Fruit fly (Drosophila melanogaster) whole organism, prepupa: ENCODE data around the gene CG4408.

Experiments used
- CG10631 ChIP-seq: fragments of 200-800 bp; sonication (Bioruptor generic); optimal IDR thresholded peaks from 2 replicates; lab custom pipeline; 2016; ENCODE audit warnings: missing biosample characterization, missing genetic modification characterization
- CG10669 ChIP-seq: fragments of 200-800 bp; sonication (Bioruptor generic); optimal IDR thresholded peaks from 3 replicates; lab custom pipeline; 2018; ENCODE audit warnings: missing biosample characterization, mild to moderate bottlenecking, missing genetic modification characterization, moderate library complexity
- CG11762 ChIP-seq: fragments of 200-800 bp; sonication (Bioruptor generic); optimal IDR thresholded peaks from 3 replicates; lab custom pipeline; 2016; ENCODE audit warnings: missing biosample characterization, missing genetic modification characterization; ENCODE audit not compliant: insufficient read depth
- CG11902 ChIP-seq: fragments of 200-800 bp; sonication (Bioruptor generic); optimal IDR thresholded peaks from 3 replicates; lab custom pipeline; 2016; ENCODE audit warnings: missing biosample characterization, missing genetic modification characterization
- CG15336 ChIP-seq: fragments of 200-800 bp; sonication (Bioruptor generic); IDR thresholded peaks from 2 replicates; pipeline ENCODE4 v1.3.6; 2022; ENCODE audit warnings: missing biosample characterization, missing genetic modification characterization
- CG1621 ChIP-seq: fragments of 200-800 bp; sonication (Bioruptor generic); optimal IDR thresholded peaks from 3 replicates; lab custom pipeline; 2018; ENCODE audit warnings: missing biosample characterization, mild to moderate bottlenecking, missing genetic modification characterization
- CG16779 ChIP-seq: fragments of 200-800 bp; sonication (Bioruptor generic); optimal IDR thresholded peaks from 3 replicates; lab custom pipeline; 2017; ENCODE audit warnings: missing biosample characterization, mild to moderate bottlenecking, missing genetic modification characterization
- CG3032 ChIP-seq: fragments of 200-800 bp; optimal IDR thresholded peaks from 2 replicates; lab custom pipeline; 2019; ENCODE audit warnings: missing biosample characterization, mild to moderate bottlenecking, missing genetic modification characterization, moderate library complexity
- CG32006 ChIP-seq: fragments of 200-800 bp; sonication (Bioruptor generic); optimal IDR thresholded peaks from 3 replicates; lab custom pipeline; 2017; ENCODE audit warnings: missing biosample characterization, mild to moderate bottlenecking, missing genetic modification characterization
- CG34406 ChIP-seq: fragments of 200-800 bp; sonication (Bioruptor generic); optimal IDR thresholded peaks from 3 replicates; lab custom pipeline; 2016; ENCODE audit warnings: missing biosample characterization, missing genetic modification characterization
- CG3919 ChIP-seq: fragments of 200-800 bp; sonication (Bioruptor generic); optimal IDR thresholded peaks from 3 replicates; lab custom pipeline; 2016; ENCODE audit warnings: missing biosample characterization, missing genetic modification characterization
- CG4318 ChIP-seq: fragments of 200-800 bp; sonication (Bioruptor generic); optimal IDR thresholded peaks from 3 replicates; lab custom pipeline; 2017; ENCODE audit warnings: missing biosample characterization, mild to moderate bottlenecking, missing genetic modification characterization
- CG6163 ChIP-seq: fragments of 200-800 bp; sonication (Bioruptor generic); IDR thresholded peaks from 3 replicates; pipeline ENCODE4 v1.3.6; 2022; ENCODE audit warnings: missing biosample characterization, missing genetic modification characterization
- CG6276 ChIP-seq: fragments of 200-800 bp; sonication (Bioruptor generic); optimal IDR thresholded peaks from 2 replicates; lab custom pipeline; 2017; ENCODE audit warnings: missing biosample characterization, mild to moderate bottlenecking, missing genetic modification characterization
- CG6792 ChIP-seq: fragments of 200-800 bp; sonication (Bioruptor generic); optimal IDR thresholded peaks from 3 replicates; lab custom pipeline; 2016; ENCODE audit warnings: missing biosample characterization, missing genetic modification characterization
- CG6808 ChIP-seq: fragments of 200-800 bp; sonication (Bioruptor generic); optimal IDR thresholded peaks from 3 replicates; lab custom pipeline; 2017; ENCODE audit warnings: missing biosample characterization, missing genetic modification characterization, mild to moderate bottlenecking, moderate library complexity, missing genetic modification reagents
- CG6854 ChIP-seq: fragments of 200-800 bp; sonication (Bioruptor generic); optimal IDR thresholded peaks from 2 replicates; lab custom pipeline; 2017; ENCODE audit warnings: missing biosample characterization, mild to moderate bottlenecking, missing genetic modification characterization
- CG7368 ChIP-seq: fragments of 200-800 bp; sonication (Bioruptor generic); optimal IDR thresholded peaks from 3 replicates; lab custom pipeline; 2016; ENCODE audit warnings: missing biosample characterization, missing genetic modification characterization
- CG8119 ChIP-seq: fragments of 200-800 bp; sonication (Bioruptor generic); IDR thresholded peaks from 3 replicates; pipeline ENCODE4 v1.3.6; 2022; ENCODE audit warnings: missing biosample characterization, missing genetic modification characterization
- CG8319 ChIP-seq: fragments of 200-800 bp; sonication (Bioruptor generic); optimal IDR thresholded peaks from 3 replicates; lab custom pipeline; 2016; ENCODE audit warnings: missing biosample characterization, missing genetic modification characterization
- Eip75B ChIP-seq: fragments of 200-800 bp; sonication (Bioruptor generic); optimal IDR thresholded peaks from 3 replicates; lab custom pipeline; 2016; ENCODE audit warnings: missing biosample characterization, missing genetic modification characterization
- Eip78C ChIP-seq: fragments of 200-800 bp; sonication (Bioruptor generic); peaks from one replicate; lab custom pipeline; 2016; ENCODE audit warnings: missing biosample characterization, missing genetic modification characterization
- Eip93F ChIP-seq: fragments of 200-800 bp; sonication (Bioruptor generic); optimal IDR thresholded peaks from 2 replicates; lab custom pipeline; 2016; ENCODE audit warnings: missing biosample characterization, mild to moderate bottlenecking, missing genetic modification characterization
- Ets21C ChIP-seq: fragments of 200-800 bp; sonication (Bioruptor generic); optimal IDR thresholded peaks from 3 replicates; lab custom pipeline; 2016; ENCODE audit warnings: missing biosample characterization, missing genetic modification characterization
- Ets96B ChIP-seq: fragments of 200-800 bp; optimal IDR thresholded peaks from 2 replicates; lab custom pipeline; 2019; ENCODE audit warnings: missing biosample characterization, mild to moderate bottlenecking, missing genetic modification characterization, moderate library complexity
- Gug ChIP-seq: fragments of 200-800 bp; sonication (Bioruptor generic); IDR thresholded peaks from 2 replicates; pipeline ENCODE4 v1.3.6; 2022; ENCODE audit warnings: missing biosample characterization, missing genetic modification characterization
- Hr38 ChIP-seq: sonication (Bioruptor generic); optimal IDR thresholded peaks from 2 replicates; lab custom pipeline; 2016; ENCODE audit warnings: missing biosample characterization, missing genetic modification characterization
- Hr39 ChIP-seq: fragments of 200-800 bp; sonication (Bioruptor generic); optimal IDR thresholded peaks from 2 replicates; lab custom pipeline; 2016; ENCODE audit warnings: missing biosample characterization, missing genetic modification characterization
- Hr4 ChIP-seq: fragments of 200-800 bp; sonication (Bioruptor generic); optimal IDR thresholded peaks from 3 replicates; lab custom pipeline; 2016; ENCODE audit warnings: missing biosample characterization, missing genetic modification characterization
- Lpt ChIP-seq: fragments of 200-800 bp; sonication (Bioruptor generic); optimal IDR thresholded peaks from 3 replicates; lab custom pipeline; 2016; ENCODE audit warnings: missing biosample characterization, missing genetic modification characterization
- Met ChIP-seq: fragments of 200-800 bp; sonication (Bioruptor generic); optimal IDR thresholded peaks from 3 replicates; lab custom pipeline; 2016; ENCODE audit warnings: missing biosample characterization, missing genetic modification characterization
- OdsH ChIP-seq: fragments of 200-800 bp; sonication (Bioruptor generic); optimal IDR thresholded peaks from 3 replicates; lab custom pipeline; 2016; ENCODE audit warnings: missing biosample characterization, missing genetic modification characterization
- Smox ChIP-seq: fragments of 200-800 bp; sonication (Bioruptor generic); optimal IDR thresholded peaks from 3 replicates; lab custom pipeline; 2016; ENCODE audit warnings: missing biosample characterization, missing genetic modification characterization
- Sox102F ChIP-seq: fragments of 200-800 bp; sonication (Bioruptor generic); optimal IDR thresholded peaks from 2 replicates; lab custom pipeline; 2016; ENCODE audit warnings: missing biosample characterization, mild to moderate bottlenecking, missing genetic modification characterization
- Sox14 ChIP-seq: fragments of 200-800 bp; sonication (Bioruptor generic); optimal IDR thresholded peaks from 3 replicates; lab custom pipeline; 2016; ENCODE audit warnings: missing biosample characterization, missing genetic modification characterization
- Sox15 ChIP-seq: fragments of 200-800 bp; sonication (Bioruptor generic); optimal IDR thresholded peaks from 3 replicates; lab custom pipeline; 2016; ENCODE audit warnings: missing biosample characterization, missing genetic modification characterization
- acj6 ChIP-seq: fragments of 200-800 bp; sonication (Bioruptor generic); optimal IDR thresholded peaks from 3 replicates; lab custom pipeline; 2016; ENCODE audit warnings: missing biosample characterization, missing genetic modification characterization
- cyc ChIP-seq: fragments of 200-800 bp; sonication (Bioruptor generic); optimal IDR thresholded peaks from 3 replicates; lab custom pipeline; 2016; ENCODE audit warnings: missing biosample characterization, missing genetic modification characterization
- dac ChIP-seq: fragments of 200-800 bp; sonication (Bioruptor generic); optimal IDR thresholded peaks from 2 replicates; lab custom pipeline; 2017; ENCODE audit warnings: missing biosample characterization, mild to moderate bottlenecking, missing genetic modification characterization
- dsx ChIP-seq: fragments of 200-800 bp; optimal IDR thresholded peaks from 3 replicates; lab custom pipeline; 2019; ENCODE audit warnings: missing biosample characterization, mild to moderate bottlenecking, missing genetic modification characterization, moderate library complexity; ENCODE audit not compliant: poor library complexity, severe bottlenecking
- eg ChIP-seq: fragments of 200-800 bp; sonication (Bioruptor generic); IDR thresholded peaks from 3 replicates; pipeline ENCODE4 v1.3.6; 2022; ENCODE audit warnings: missing biosample characterization, missing genetic modification characterization
- esn ChIP-seq: fragments of 200-800 bp; sonication (Bioruptor generic); optimal IDR thresholded peaks from 2 replicates; lab custom pipeline; 2016; ENCODE audit warnings: missing biosample characterization, mild to moderate bottlenecking, missing genetic modification characterization, moderate library complexity
- fd59A ChIP-seq: fragments of 200-800 bp; sonication (Bioruptor generic); optimal IDR thresholded peaks from 2 replicates; lab custom pipeline; 2017; ENCODE audit warnings: missing biosample characterization, mild to moderate bottlenecking, missing genetic modification characterization, missing genetic modification reagents
- fd85E ChIP-seq: fragments of 200-800 bp; sonication (Bioruptor generic); optimal IDR thresholded peaks from 3 replicates; lab custom pipeline; 2016; ENCODE audit warnings: missing biosample characterization, missing genetic modification characterization
- fkh ChIP-seq: fragments of 200-800 bp; sonication (Bioruptor generic); optimal IDR thresholded peaks from 3 replicates; lab custom pipeline; 2017; ENCODE audit warnings: missing biosample characterization, mild to moderate bottlenecking, missing genetic modification characterization, moderate library complexity
- lz ChIP-seq: fragments of 200-800 bp; sonication (Bioruptor generic); optimal IDR thresholded peaks from 3 replicates; lab custom pipeline; 2016; ENCODE audit warnings: missing biosample characterization, missing genetic modification characterization
- net ChIP-seq: fragments of 200-800 bp; sonication (Bioruptor generic); optimal IDR thresholded peaks from 3 replicates; lab custom pipeline; 2016; ENCODE audit warnings: missing biosample characterization, missing genetic modification characterization
- pdm3 ChIP-seq: fragments of 200-800 bp; sonication (Bioruptor generic); optimal IDR thresholded peaks from 3 replicates; lab custom pipeline; 2016; ENCODE audit warnings: missing biosample characterization, missing genetic modification characterization
- spab ChIP-seq: fragments of 200-800 bp; sonication (Bioruptor generic); optimal IDR thresholded peaks from 2 replicates; lab custom pipeline; 2017; ENCODE audit warnings: missing biosample characterization, mild to moderate bottlenecking, missing genetic modification characterization, missing genetic modification reagents
- svp ChIP-seq: fragments of 200-800 bp; sonication (Bioruptor generic); peaks from one replicate; lab custom pipeline; 2016; ENCODE audit warnings: missing biosample characterization, missing genetic modification characterization
- topi ChIP-seq: fragments of 200-800 bp; sonication (Bioruptor generic); optimal IDR thresholded peaks from 3 replicates; lab custom pipeline; 2016; ENCODE audit warnings: missing biosample characterization, missing genetic modification characterization
- vri ChIP-seq: fragments of 200-800 bp; sonication (Bioruptor generic); optimal IDR thresholded peaks from 3 replicates; lab custom pipeline; 2016; ENCODE audit warnings: missing biosample characterization, mild to moderate bottlenecking, missing genetic modification characterization

CG4408 gene

dm6 chr3R:23363515-23364124 lies at the start of gene CG4408:
Gene CG4408, minus strand, starts transcription at chr3R:23363574.
- TF ChIP-seq CG16779: peak; percentile 40
- peak; percentile 82 for TF ChIP-seq pdm3
- TF ChIP-seq fd59A (GFP tag; lab: Kevin White, UChicago): peak; percentile 8
- TF ChIP-seq Eip75B: peak; percentile 88
- TF ChIP-seq vri: peak; percentile 89
- peak; percentile 76 for TF ChIP-seq CG3919 (GFP tag; lab: Kevin White, UChicago)
- TF ChIP-seq acj6 (GFP tag; lab: Kevin White, UChicago): peak; percentile 84
- TF ChIP-seq CG15336 (GFP tag; lab: Robert Waterston, UW): peak; percentile 68
- peak; percentile 23 for TF ChIP-seq dsx
- peak; percentile 52 for TF ChIP-seq spab (GFP tag; lab: Kevin White, UChicago)
- TF ChIP-seq CG32006 (GFP tag; lab: Kevin White, UChicago): peak; percentile 73
- TF ChIP-seq Sox15: peak; percentile 69
- TF ChIP-seq CG8119: peak; percentile 51; the same call in 2 of the 3 replicates
- TF ChIP-seq Smox (GFP tag; lab: Kevin White, UChicago): peak; percentile 89
- peak; percentile 77 for TF ChIP-seq CG3032 (tag; lab: Kevin White, UChicago)
- peak; percentile 76 for TF ChIP-seq eg (GFP tag; lab: Robert Waterston, UW)
- no peak for TF ChIP-seq fkh (GFP tag; lab: Kevin White, UChicago)
- TF ChIP-seq esn: peak; percentile 93
- TF ChIP-seq OdsH (GFP tag; lab: Kevin White, UChicago): peak; percentile 83
- TF ChIP-seq Lpt (GFP tag; lab: Kevin White, UChicago): peak; percentile 41
- peak; percentile 87 for TF ChIP-seq Sox14 (GFP tag; lab: Kevin White, UChicago)
- peak; percentile 91 for TF ChIP-seq Met (GFP tag; lab: Kevin White, UChicago)
- peak; percentile 55 for TF ChIP-seq CG11762 (GFP tag; lab: Kevin White, UChicago)
- peak; percentile 71 for TF ChIP-seq Gug (GFP tag; lab: Robert Waterston, UW)
- TF ChIP-seq Hr39 (GFP tag; lab: Kevin White, UChicago): peak; percentile 94
- TF ChIP-seq dac (GFP tag; lab: Kevin White, UChicago): no peak
- peak; percentile 30 for TF ChIP-seq Eip93F
- peak; percentile 75 for TF ChIP-seq CG7368 (GFP tag; lab: Kevin White, UChicago)
- TF ChIP-seq CG6163 (GFP tag; lab: Robert Waterston, UW): peak; percentile 83
- peak; percentile 69 for TF ChIP-seq CG10669
- peak; percentile 37 for TF ChIP-seq fd85E (GFP tag; lab: Kevin White, UChicago)
- TF ChIP-seq cyc (GFP tag; lab: Kevin White, UChicago): peak; percentile 92
- peak; percentile 92 for TF ChIP-seq topi
- TF ChIP-seq CG8319 (GFP tag; lab: Kevin White, UChicago): peak; percentile 71
- TF ChIP-seq Ets21C (GFP tag; lab: Kevin White, UChicago): peak; percentile 88
- TF ChIP-seq Eip78C (GFP tag; lab: Kevin White, UChicago): peak; percentile 85
- peak; percentile 97 for TF ChIP-seq svp (GFP tag; lab: Kevin White, UChicago)
- peak; percentile 59 for TF ChIP-seq CG6808
- TF ChIP-seq net: peak; percentile 61
- TF ChIP-seq lz: peak; percentile 91
- no peak for TF ChIP-seq Hr38 (GFP tag; lab: Kevin White, UChicago)
- peak; percentile 77 for TF ChIP-seq Ets96B (tag; lab: Kevin White, UChicago)
- TF ChIP-seq CG34406: peak; percentile 70
- peak; percentile 54 for TF ChIP-seq CG6854 (GFP tag; lab: Kevin White, UChicago)
- peak; percentile 58 for TF ChIP-seq CG11902 (GFP tag; lab: Kevin White, UChicago)
- TF ChIP-seq CG6276 (GFP tag; lab: Kevin White, UChicago): peak; percentile 52
- TF ChIP-seq CG10631 (GFP tag; lab: Kevin White, UChicago): peak; percentile 73
- TF ChIP-seq CG4318: peak; percentile 29
- peak; percentile 85 for TF ChIP-seq CG6792
- peak; percentile 91 for TF ChIP-seq Sox102F
- peak; percentile 49 for TF ChIP-seq CG1621 (tag; lab: Kevin White, UChicago)
- TF ChIP-seq Hr4: peak; percentile 76
